Worm (Caenorhabditis elegans): ENCODE results near the gene M142.5.

ce11 chrIII:10914971-10915370 lies 16.0 kb upstream of the M142.5 start:
- no peak for TF ChIP-seq elt-3 (tag; optimal IDR thresholded peaks at IDR 0.05)
- no peak for TF ChIP-seq daf-12 (tag; optimal IDR thresholded peaks at IDR 0.05)
- no peak for TF ChIP-seq R02D3.7 (tag; optimal IDR thresholded peaks at IDR 0.05)
- no peak for TF ChIP-seq nhr-76 (tag; optimal IDR thresholded peaks at IDR 0.05)
- no peak for TF ChIP-seq nhr-237 (tag; optimal IDR thresholded peaks at IDR 0.05)
- TF ChIP-seq aly-2 (tag; optimal IDR thresholded peaks at IDR 0.05) = no peak
- TF ChIP-seq mml-1 (tag; optimal IDR thresholded peaks at IDR 0.05) = no peak
- TF ChIP-seq nhr-25 (tag; optimal IDR thresholded peaks at IDR 0.05) = no peak
- TF ChIP-seq pha-4 (tag; optimal IDR thresholded peaks at IDR 0.05) = no peak
- no peak for TF ChIP-seq egl-5 (tag; optimal IDR thresholded peaks at IDR 0.05)
- no peak for TF ChIP-seq unc-62 (GFP tag; optimal IDR thresholded peaks at IDR 0.05)
- no peak for TF ChIP-seq pqm-1 (tag; optimal IDR thresholded peaks at IDR 0.05)
- TF ChIP-seq fos-1 (tag; optimal IDR thresholded peaks at IDR 0.05) = no peak
- TF ChIP-seq lin-15B (tag; optimal IDR thresholded peaks at IDR 0.05) = no peak

All from whole organism, L3 larva.